Fruit fly (Drosophila melanogaster) whole organism, adult: Measurements from ENCODE around the gene CG33284.

Experiments used
- CG11617 ChIP-seq: fragments of 200-800 bp; sonication (Bioruptor generic); optimal IDR thresholded peaks from 2 replicates; lab custom pipeline; 2017; ENCODE audit warnings: mild to moderate bottlenecking, missing biosample characterization, missing genetic modification reagents, missing genetic modification characterization
- CG12768 ChIP-seq: fragments of 200-800 bp; sonication (Bioruptor generic); optimal IDR thresholded peaks from 2 replicates; lab custom pipeline; 2017; ENCODE audit warnings: missing biosample characterization, missing genetic modification characterization, mild to moderate bottlenecking, moderate library complexity, missing genetic modification reagents
- CG1620 ChIP-seq: fragments of 200-800 bp; sonication (Bioruptor generic); optimal IDR thresholded peaks from 2 replicates; lab custom pipeline; 2016; ENCODE audit warnings: missing biosample characterization, missing genetic modification characterization
- bab1 ChIP-seq: fragments of 200-800 bp; sonication (Bioruptor generic); optimal IDR thresholded peaks from 3 replicates; lab custom pipeline; 2019; ENCODE audit warnings: missing biosample characterization, mild to moderate bottlenecking, missing genetic modification characterization, moderate library complexity
- kay ChIP-seq: fragments of 200-800 bp; sonication (Bioruptor generic); peaks from one replicate; lab custom pipeline; 2016; ENCODE audit warnings: missing biosample characterization, missing genetic modification characterization, borderline replicate concordance
- pad ChIP-seq: fragments of 200-800 bp; sonication (Bioruptor generic); optimal IDR thresholded peaks from 3 replicates; lab custom pipeline; 2017; ENCODE audit warnings: missing biosample characterization, missing genetic modification characterization, mild to moderate bottlenecking, moderate library complexity, missing genetic modification reagents
- tj ChIP-seq: fragments of 200-800 bp; sonication (Bioruptor generic); optimal IDR thresholded peaks from 3 replicates; lab custom pipeline; 2017; ENCODE audit warnings: missing biosample characterization, mild to moderate bottlenecking, missing genetic modification characterization, moderate library complexity

DNA sequence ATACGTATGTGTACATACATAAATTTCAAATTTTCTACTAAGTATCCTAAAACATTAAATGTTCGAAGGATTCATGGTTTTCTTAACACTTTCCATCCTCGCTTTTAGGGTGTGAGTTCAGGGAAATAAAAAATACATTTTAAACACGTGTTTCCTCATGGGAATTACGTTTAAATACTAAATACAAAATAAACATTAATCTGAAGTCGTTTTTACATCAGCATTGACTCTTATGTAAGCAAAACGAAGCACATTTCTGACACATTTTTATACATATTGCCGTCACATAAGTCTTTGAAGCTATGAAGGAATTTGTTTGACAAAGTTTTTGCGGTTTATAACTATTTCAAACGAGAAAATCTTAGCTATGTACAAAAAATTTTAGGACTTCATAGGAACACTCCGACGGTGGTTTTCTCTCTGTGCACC, 24.5 kb upstream of the CG33284 start:
- TF ChIP-seq CG11617 (GFP tag; lab: Kevin White, UChicago), result no peak
- no peak for TF ChIP-seq bab1 (GFP tag; lab: Kevin White, UChicago)
- no peak for TF ChIP-seq CG12768 (GFP tag; lab: Kevin White, UChicago)
- TF ChIP-seq CG1620 (GFP tag; lab: Kevin White, UChicago), result no peak
- TF ChIP-seq tj, result no peak
- TF ChIP-seq pad, result no peak
- TF ChIP-seq kay, result peak; percentile 26
